Fruit fly (Drosophila melanogaster) whole organism: ENCODE measurements around the gene ldbr.

Experiments used
- CG8478 ChIP-seq: fragments of >200 bp; optimal IDR thresholded peaks from 2 replicates; lab custom pipeline; 2018; ENCODE audit warnings: inconsistent platforms
- Dll ChIP-seq: fragments of >200 bp; optimal IDR thresholded peaks from 2 replicates; lab custom pipeline; 2017
- pan ChIP-seq: fragments of >200 bp; optimal IDR thresholded peaks from 2 replicates; lab custom pipeline; 2017
- psq ChIP-seq: fragments of >200 bp; optimal IDR thresholded peaks from 2 replicates; lab custom pipeline; 2017

DNA sequence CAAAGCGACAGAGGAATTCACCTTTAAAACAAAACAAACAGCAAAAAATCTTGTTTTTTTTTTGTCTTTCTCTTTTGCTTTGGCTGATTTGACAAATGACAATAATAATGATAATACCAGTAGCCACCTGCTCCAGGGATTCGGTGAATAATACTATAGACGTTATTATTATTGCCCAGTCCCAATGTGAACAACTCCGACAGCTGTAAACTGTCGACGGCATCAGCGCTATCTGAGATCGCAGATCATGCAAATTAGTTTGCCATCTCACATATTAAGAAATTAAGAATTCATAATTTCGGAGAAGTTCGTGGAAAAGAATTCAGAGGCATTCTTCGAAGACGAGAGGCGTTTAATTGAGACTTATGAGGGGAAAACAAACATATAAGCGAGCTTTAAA, 35.4 kb upstream of the ldbr start:
- TF ChIP-seq pan (lab: Kevin White, UChicago) (no peak), CG8478 (lab: Kevin White, UChicago) (no peak), Dll (lab: Kevin White, UChicago) (no peak), psq (lab: Kevin White, UChicago) (no peak)
